Worm (Caenorhabditis elegans): Measurements from ENCODE around the gene F09E5.14.

ce11 chrII:5344775-5345174 is at the start of gene F09E5.14:
- TF ChIP-seq hmg-20 (GFP tag; IDR thresholded peaks at IDR 0.05) (no peak), unc-62 (GFP tag; optimal IDR thresholded peaks at IDR 0.05) (no peak), ztf-22 (GFP tag; optimal IDR thresholded peaks at IDR 0.05) (no peak), hlh-26 (GFP tag; conservative IDR thresholded peaks at IDR 0.05) (no peak), snpc-1.3 (tag; optimal IDR thresholded peaks at IDR 0.05; ENCODE audit: insufficient read depth) (no peak), ets-4 (GFP tag; optimal IDR thresholded peaks at IDR 0.05) (no peak), snpc-4 (GFP tag; optimal IDR thresholded peaks at IDR 0.05) (no peak), snpc-4 (tag; optimal IDR thresholded peaks at IDR 0.05) (no peak), F39B2.1 (GFP tag; IDR thresholded peaks at IDR 0.05) (no peak), B0035.1 (tag; optimal IDR thresholded peaks at IDR 0.05) (no peak)

All from whole organism, young adult.